Worm (Caenorhabditis elegans) whole organism, dauer: ENCODE results near the gene T07C12.10.
"Not testable (repeated sequence)": the region's sequence is repeated elsewhere in the genome, so short reads cannot be mapped to it uniquely, and the experiment has no call there.

ENCODE experiments used
- unc-62 ChIP-seq: sonication (generic microtip); optimal IDR thresholded peaks from 2 replicates; lab custom pipeline; 2017; ENCODE audit warnings: missing biosample characterization, missing genetic modification reagents, missing genetic modification characterization

The T07C12.10 gene

ce11 chrV:9960376-9960775 lies at the start of gene T07C12.10:
TSS of gene T07C12.10 (minus strand) at chrV:9960476.
- TF ChIP-seq unc-62 (GFP tag; lab: Kevin White, UChicago): no peak

ce11 chrV:10007484-10007883 lies 47.2 kb upstream of the T07C12.10 start:
- TF ChIP-seq unc-62 (GFP tag; lab: Kevin White, UChicago): no peak

ce11 chrV:10006374-10006773 lies 46.1 kb upstream of the T07C12.10 start:
- no peak for TF ChIP-seq unc-62 (GFP tag; lab: Kevin White, UChicago)

DNA sequence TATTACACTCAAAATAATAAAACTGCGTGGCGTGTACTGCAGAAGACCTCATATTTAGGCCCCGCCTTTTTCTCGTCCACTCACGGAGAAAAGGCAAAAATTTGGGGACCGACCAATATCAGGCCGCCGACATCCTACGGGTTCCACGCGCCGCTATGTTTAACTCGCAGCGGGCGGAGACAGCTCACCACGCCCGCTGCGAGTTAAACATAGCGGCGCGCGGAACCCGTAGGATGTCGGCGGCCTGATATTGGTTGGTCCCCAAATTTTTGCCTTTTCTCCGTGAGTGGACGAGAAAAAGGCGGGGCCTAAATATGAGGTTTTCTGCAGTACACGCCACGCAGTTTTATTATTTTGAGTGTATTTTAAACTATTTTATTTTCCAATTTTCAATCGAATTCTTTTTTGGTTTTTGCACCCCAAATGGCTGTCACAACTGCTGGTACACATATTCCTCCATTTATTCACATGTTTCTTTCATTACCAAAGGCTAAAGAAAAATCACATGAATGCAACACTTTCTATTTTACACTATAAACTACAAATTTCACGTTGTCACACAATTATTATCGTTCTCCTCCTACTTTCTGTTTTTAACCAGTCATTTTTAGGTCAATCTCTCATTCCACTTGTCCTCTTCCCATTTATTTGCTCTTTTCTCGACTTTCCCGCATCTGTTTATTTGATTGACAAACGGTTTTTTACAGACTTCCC lies 43.9 kb upstream of the T07C12.10 start, which contains the start of gene uda-1:
uda-1 (plus strand) TSS at position 708 of the 714 bp plus-strand sequence.
- TF ChIP-seq unc-62 (GFP tag; lab: Kevin White, UChicago): not testable (repeated sequence)

DNA sequence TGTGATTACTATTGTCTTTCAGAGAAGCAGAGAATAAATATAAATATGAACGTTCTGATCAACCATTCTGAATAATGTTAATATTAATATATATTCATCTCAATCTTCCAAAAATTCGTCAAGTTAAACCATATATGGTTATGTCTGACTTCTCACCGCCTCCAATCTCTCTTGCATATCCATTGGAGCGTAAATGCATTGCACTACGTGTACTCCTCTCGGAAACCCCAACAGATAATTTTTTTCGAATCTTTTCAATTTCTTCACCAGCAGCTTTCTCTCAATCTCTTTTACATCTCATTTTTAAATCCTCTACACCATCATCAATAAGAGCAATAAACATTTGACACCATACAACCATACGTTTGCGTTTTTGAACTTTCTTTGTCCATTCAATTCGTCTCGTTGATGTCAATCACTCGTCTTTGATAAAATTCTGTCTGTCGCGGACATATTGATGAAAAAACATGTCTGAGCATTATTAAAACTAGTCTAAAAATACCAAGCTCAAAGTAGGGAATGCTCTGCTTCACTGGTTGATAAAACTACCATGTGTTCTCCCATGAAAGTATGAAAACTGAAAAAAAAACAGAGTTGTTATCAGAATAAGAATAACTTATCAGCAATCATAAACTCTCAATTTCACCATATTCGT lies 43.2 kb upstream of the T07C12.10 start:
- no peak for TF ChIP-seq unc-62 (GFP tag; lab: Kevin White, UChicago)

- TF ChIP-seq unc-62 (GFP tag; lab: Kevin White, UChicago): no peak
These were observed 42.4 kb upstream of the T07C12.10 start for ce11 chrV:10002720-10003119.

DNA sequence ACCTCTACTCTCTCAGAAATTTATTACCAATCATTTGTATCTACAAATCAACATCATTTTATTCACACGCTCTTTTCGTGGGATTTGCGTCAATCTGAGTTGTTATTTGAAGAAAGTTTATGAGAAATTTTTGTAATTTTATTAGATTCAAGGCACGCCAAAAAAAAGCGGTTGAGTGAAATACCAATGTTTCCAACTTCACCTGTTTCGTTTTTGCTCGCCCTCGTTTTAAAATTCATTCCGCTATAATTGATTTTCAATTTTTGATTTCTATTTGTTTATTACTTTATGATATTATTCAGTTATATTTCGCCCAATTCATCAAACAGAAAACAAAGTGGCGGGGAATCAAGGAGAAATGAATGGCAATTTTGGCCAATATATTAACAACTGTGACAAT lies 40.5 kb upstream of the T07C12.10 start, which contains the start of gene K08H10.10:
K08H10.10 (plus strand) TSS at position 301 of the 400 bp plus-strand sequence.
- TF ChIP-seq unc-62 (GFP tag; lab: Kevin White, UChicago): no peak

DNA sequence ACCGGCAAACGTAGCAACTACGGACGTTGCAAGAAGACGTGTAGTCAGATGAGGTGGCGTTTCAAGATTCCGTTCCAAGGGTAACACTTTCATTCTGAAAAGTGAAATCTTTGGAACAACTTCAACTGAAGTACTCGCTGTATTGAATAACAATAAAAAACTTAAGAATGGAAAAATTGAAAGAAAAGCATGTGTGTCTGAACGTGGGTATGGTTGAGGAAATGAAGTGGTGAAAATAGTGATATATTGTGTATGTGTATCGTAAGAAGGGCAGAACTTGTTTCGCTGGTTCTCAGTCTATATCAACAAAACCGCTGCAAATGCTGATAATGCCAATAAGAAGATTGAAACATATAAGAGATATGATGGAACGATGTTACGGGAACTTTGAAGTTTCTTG lies 35.5 kb upstream of the T07C12.10 start, which contains the start of gene K08H10.6:
K08H10.6 (minus strand) TSS at position 101 of the 400 bp plus-strand sequence.
- TF ChIP-seq unc-62 (GFP tag; lab: Kevin White, UChicago): no peak

ce11 chrV:9991610-9992009 lies 31.3 kb upstream of the T07C12.10 start, which contains the start of the genes rde-1 and trpp-6:
TSS of gene rde-1 (minus strand) at chrV:9991642.
TSS of gene trpp-6 (plus strand) at chrV:9991895.
- TF ChIP-seq unc-62 (GFP tag; lab: Kevin White, UChicago): no peak

- no peak for TF ChIP-seq unc-62 (GFP tag; lab: Kevin White, UChicago)
These were observed 27.4 kb upstream of the T07C12.10 start, which contains the start of gene C27H6.8 for ce11 chrV:9987688-9988087. TSS of gene C27H6.8 (minus strand) at chrV:9987788.

ce11 chrV:9986177-9986576 lies 25.9 kb upstream of the T07C12.10 start, which contains the start of gene rmd-2:
TSS of gene rmd-2 (minus strand) at chrV:9986277.
- TF ChIP-seq unc-62 (GFP tag; lab: Kevin White, UChicago): no peak

DNA sequence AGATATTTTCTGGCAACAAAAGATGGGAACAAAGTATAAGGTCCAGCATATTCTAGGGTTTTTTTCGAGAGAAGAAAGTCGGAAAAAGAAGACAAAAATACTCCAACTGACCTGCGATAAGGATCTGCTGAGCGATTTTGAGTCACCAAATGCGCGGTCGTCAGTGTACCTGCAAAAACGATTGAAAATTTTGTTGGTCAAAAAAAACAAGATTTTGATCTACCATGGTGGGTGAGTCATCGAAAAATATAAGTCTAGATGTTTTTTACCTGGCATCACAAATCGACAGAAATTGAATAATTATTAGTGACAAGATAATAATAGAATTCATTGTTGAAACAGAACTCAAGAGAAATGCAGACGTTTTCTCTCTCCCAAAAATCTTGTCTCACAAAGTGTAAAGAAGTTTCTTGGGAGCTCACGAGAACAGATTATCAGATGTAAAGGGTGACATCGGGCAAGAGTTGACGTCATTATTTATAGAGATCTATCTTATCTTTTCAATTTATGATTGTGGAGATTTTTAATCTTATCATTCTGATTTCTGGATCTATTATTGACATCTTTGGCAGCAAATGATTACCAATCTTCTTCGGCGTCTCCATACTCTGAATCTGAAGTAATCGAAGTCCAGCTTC lies 25.1 kb upstream of the T07C12.10 start:
- no peak for TF ChIP-seq unc-62 (GFP tag; lab: Kevin White, UChicago)

DNA sequence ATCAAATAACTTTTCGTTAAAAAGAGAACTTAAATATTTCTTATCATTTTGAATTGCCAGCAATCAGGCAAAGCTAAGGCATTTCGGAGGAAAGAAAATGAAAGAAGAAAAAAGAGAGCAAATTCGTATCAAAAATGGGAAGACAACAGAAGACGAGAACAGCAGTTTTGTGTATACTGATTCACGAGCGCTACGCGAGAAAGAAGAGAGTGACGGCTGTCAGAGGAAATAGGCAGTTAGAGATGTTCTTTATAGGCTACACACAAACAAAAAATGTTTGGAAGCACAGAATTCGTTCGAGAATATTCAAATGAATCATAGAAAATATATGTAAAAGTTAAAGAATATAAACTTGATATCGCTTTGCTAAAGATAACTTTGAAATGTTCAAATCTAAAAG lies 24.5 kb upstream of the T07C12.10 start:
- no peak for TF ChIP-seq unc-62 (GFP tag; lab: Kevin White, UChicago)

- TF ChIP-seq unc-62 (GFP tag; lab: Kevin White, UChicago): no peak
These were observed 23.3 kb upstream of the T07C12.10 start for ce11 chrV:9983529-9983928.

- TF ChIP-seq unc-62 (GFP tag; lab: Kevin White, UChicago): no peak
These were observed 22.3 kb upstream of the T07C12.10 start, which contains the start of gene C27H6.9 for ce11 chrV:9982568-9982967. TSS of gene C27H6.9 (plus strand) at chrV:9982868.
